Worm (Caenorhabditis elegans): ENCODE data around the gene sri-74.
"Not testable (repeated sequence)": the region's sequence is repeated elsewhere in the genome, so short reads cannot be mapped to it uniquely, and the experiment has no call there.

The sri-74 gene

DNA sequence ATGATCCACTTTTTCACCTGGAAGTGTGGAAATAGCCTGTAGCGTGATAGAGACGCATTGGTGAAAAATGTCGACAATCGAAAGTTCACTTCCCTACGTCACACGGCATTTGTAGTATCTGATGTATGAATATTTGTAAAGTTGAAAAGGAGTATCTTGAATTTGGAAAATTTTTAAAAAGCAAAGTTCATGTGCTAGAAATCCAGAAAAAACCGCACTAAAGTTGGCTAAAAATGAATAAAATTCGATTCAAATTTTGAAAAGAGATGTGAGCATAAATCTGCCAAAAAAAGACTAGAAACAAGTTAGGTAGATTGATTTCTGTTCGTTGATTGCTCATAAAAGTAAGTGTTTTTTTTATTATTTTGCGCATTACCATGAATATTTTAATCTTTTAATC is at the start of gene sri-74:
Gene sri-74, minus strand, starts transcription at position 101 of the 400 bp plus-strand sequence.
- TF ChIP-seq W03F9.2 (tag; optimal IDR thresholded peaks at IDR 0.05) (no peak), him-1 (tag; optimal IDR thresholded peaks at IDR 0.05) (no peak), dao-5 (tag; optimal IDR thresholded peaks at IDR 0.05) (no peak)

DNA sequence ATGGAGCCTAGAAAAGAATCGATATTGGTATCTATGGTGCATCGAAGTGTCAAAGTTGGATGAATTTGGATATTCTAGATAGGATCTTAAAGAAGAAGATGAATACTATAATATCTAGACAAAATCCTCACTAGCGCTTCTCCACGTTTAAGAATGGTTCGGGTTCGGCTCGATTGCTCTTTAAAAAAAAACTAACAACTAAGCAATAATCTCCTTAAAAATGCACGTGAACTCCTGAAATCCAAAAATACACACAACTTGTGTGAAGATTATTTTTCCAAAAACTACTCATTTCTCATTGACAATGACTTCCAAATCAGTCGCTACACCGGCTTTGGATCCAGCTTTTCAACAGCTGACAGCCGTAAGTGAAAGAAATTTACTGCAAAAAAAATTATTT is 48.2 kb upstream of the sri-74 start, which contains the start of gene D2062.1:
Gene D2062.1, plus strand, starts transcription at position 301 of the 400 bp plus-strand sequence.
- TF ChIP-seq dao-5 (tag; optimal IDR thresholded peaks at IDR 0.05) = no peak
- TF ChIP-seq him-1 (tag; optimal IDR thresholded peaks at IDR 0.05) = no peak
- no peak for TF ChIP-seq W03F9.2 (tag; optimal IDR thresholded peaks at IDR 0.05)

DNA sequence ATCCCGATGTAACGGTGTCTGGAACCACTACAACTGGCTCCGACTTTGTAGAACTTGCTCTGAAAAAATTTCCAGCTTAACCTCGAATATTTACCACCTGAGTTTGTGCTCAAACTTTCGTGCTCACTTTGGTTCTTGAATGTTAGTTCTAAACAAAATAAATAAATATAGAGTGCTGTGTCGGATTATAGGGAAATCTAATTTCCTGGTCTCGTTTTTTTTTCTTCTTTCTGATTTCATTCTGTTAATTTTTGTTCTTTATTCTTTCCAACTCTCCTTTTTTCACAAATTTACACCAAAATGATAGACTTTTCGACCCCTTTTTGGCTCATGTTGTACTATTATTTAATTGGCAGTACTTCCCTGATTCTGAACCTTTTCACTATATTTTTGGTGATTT is 46.3 kb upstream of the sri-74 start, which contains the start of gene sri-37:
Gene sri-37, plus strand, starts transcription at position 301 of the 400 bp plus-strand sequence.
- TF ChIP-seq dao-5 (tag; optimal IDR thresholded peaks at IDR 0.05) (no peak), him-1 (tag; optimal IDR thresholded peaks at IDR 0.05) (no peak), W03F9.2 (tag; optimal IDR thresholded peaks at IDR 0.05) (no peak)

DNA sequence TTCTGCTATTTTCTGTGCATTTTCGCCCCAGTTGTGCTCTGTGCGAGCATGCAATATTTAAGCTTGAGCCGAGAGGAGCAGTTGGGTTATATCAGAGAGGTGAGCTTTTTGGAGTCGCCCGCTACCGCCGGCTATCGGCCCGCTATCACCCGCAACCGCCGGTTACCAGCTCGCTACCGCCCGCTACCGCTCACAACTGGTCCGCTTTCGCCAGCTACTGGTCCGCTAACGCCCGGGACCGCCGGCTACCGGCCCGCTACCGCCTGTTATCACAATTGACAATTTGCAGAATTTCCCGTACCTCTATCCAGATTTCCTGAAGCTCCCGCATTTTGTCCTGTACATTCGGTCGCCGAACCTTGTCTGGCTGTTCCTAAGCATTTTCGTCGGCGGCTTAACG is 45.5 kb upstream of the sri-74 start:
- TF ChIP-seq W03F9.2 (tag; optimal IDR thresholded peaks at IDR 0.05) (no peak), dao-5 (tag; optimal IDR thresholded peaks at IDR 0.05) (no peak), him-1 (tag; optimal IDR thresholded peaks at IDR 0.05) (no peak)

DNA sequence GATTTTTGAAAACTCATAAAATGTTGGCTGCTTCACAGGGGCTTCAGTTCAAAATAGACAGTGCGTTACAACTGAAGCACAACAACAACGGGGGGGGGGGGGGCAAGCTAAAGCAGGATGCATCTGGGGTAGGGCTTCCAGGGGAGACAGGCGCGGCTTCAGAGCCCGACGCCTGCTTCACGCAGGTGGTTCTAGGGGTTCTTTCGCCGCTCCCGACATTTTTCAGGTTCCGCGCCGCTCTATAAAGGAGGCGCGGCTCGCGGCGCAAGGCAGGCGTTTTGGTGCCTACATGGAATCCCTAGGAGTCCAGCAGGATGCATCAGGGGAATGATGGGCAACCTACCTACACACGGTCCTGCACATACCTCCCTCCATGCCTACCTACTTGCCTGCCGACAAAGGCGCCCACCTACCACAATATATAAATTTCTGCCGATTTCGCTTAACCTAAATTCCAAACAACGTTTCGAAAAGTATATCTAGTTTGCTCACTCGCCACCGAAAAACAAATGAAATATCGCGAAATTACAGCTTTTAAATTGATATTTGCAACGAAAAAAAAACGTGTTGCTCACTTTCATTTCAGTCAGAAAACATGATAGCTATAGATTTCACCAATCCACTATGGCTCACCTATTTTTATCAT is 44.3 kb upstream of the sri-74 start, which contains the start of gene sri-71:
Gene sri-71, plus strand, starts transcription at position 596 of the 646 bp plus-strand sequence.
- no peak for TF ChIP-seq him-1 (tag; optimal IDR thresholded peaks at IDR 0.05)
- no peak for TF ChIP-seq dao-5 (tag; optimal IDR thresholded peaks at IDR 0.05)
- no peak for TF ChIP-seq W03F9.2 (tag; optimal IDR thresholded peaks at IDR 0.05)

DNA sequence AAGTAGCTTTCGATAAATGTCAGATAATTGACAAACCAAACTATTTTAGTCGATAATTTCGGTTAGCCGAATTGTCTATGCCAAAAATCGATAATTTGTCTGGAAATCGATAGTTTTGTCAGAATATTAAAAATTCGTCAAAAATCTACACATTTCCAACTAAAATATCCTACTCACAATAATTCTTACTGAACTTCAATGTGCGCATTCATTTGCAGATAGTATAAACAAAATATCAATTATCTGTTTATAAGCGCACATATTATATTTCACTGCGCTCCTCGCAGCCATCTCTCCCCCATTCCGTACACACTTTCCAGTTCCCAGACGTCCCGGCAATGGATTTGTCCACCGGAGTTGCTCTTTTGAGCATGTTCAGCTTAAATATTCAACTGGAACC is 41.8 kb upstream of the sri-74 start, which contains the start of gene lgc-28:
Gene lgc-28, plus strand, starts transcription at position 301 of the 400 bp plus-strand sequence.
- TF ChIP-seq W03F9.2 (tag; optimal IDR thresholded peaks at IDR 0.05) = no peak

DNA sequence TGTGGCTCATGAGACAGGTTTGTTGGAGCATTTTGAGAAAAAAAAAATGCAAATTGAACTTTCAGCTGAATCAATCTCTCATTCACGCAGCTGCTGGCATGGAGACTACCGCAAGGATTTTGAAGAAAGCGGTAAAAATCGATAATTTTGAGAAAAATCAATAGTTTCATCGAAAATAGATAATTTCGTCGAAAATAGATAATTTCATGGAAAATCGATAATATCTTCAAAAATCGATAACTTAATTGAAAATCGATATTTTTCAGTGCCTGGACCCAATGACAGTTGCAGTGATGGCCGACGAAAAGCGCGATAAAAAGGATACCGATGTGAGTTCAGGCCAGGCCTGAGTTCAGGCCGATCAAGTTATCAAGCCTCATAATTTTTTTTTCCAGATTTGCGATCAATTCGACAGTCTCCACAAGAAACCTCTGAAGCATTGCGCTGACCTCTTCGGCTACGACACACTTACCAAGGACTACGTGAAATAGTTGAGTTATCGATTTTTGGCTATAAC is 40.0 kb upstream of the sri-74 start, which contains the start of gene D2062.4:
Gene D2062.4, plus strand, starts transcription at position 467 of the 517 bp plus-strand sequence.
- TF ChIP-seq him-1, dao-5, W03F9.2 (tag; optimal IDR thresholded peaks at IDR 0.05): not testable (repeated sequence)

DNA sequence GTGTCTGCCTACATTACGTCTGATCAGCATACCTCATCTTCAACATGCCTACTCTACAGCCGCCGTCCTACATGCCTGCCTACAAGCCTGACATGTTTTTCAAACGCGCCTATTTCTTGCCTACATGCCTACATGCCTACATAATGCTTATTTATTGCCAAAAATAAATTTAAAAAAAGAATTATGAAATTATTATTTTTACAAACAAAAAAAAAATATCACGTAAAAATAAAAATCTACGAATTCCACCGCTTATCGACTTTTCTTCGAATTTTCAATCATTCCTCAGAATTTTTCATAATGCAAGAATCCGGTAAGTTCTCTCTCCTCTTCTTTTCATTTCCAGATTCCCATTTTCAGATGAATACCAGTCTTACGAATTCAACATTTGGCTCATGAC is 39.5 kb upstream of the sri-74 start, which contains the start of gene D2062.5:
Gene D2062.5, plus strand, starts transcription at position 301 of the 400 bp plus-strand sequence.
- TF ChIP-seq dao-5 (tag; optimal IDR thresholded peaks at IDR 0.05) (no peak), W03F9.2 (tag; optimal IDR thresholded peaks at IDR 0.05) (no peak), him-1 (tag; optimal IDR thresholded peaks at IDR 0.05) (no peak)

DNA sequence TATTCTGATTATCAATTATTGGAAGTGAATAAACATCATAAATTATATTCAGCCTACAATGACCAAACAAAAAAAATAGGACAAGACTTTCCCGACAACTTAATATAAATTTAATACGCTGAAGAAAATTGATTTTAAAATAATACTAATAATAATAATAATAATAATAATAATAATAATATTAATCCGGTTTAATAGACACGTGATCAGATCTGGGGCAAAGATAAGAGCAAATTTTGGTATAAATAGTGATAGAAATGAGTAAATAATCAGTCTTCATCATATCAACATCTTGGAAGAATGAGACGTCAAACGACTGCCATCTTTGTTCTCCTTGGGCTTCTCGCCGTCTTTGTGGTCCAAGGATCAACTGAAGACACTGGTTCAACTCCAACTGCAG is 36.2 kb upstream of the sri-74 start, which contains the start of gene msrp-6:
Gene msrp-6, plus strand, starts transcription at position 301 of the 400 bp plus-strand sequence.
- TF ChIP-seq W03F9.2, him-1, dao-5 (tag; optimal IDR thresholded peaks at IDR 0.05): not testable (repeated sequence)

DNA sequence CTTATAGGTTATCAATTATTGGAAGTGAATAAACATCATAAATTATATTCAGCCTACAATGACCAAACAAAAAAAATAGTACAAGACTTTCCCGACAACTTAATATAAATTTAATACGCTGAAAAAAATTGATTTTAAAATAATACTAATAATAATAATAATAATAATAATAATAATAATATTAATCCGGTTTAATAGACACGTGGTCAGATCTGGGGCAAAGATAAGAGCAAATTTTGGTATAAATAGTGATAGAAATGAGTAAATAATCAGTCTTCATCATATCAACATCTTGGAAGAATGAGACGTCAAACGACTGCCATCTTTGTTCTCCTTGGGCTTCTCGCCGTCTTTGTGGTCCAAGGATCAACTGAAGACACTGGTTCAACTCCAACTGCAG is 33.7 kb upstream of the sri-74 start, which contains the start of gene msrp-5:
Gene msrp-5, plus strand, starts transcription at position 301 of the 400 bp plus-strand sequence.
- not testable (repeated sequence) for TF ChIP-seq W03F9.2, him-1, dao-5 (tag; optimal IDR thresholded peaks at IDR 0.05)

DNA sequence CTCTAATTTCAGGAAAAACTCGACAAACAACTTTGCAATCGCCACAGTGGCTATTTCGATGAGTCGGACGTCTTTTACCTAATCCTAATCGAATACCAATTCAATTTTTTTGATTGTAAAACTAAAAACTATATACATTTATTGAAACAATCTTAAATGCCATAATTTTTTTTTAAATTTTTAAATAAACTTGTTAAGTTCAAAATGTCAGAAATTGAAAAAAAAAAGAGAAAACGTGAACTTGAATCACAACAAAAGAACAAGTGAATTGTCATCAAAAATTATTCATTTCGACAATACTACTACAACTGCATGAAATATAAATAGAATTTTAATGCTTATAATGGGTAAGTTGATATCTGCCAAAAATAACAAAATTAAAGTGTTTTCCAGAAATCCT is 29.3 kb upstream of the sri-74 start, which contains the start of gene D2062.13:
Gene D2062.13, plus strand, starts transcription at position 301 of the 400 bp plus-strand sequence.
- TF ChIP-seq W03F9.2, him-1, dao-5 (tag; optimal IDR thresholded peaks at IDR 0.05): not testable (repeated sequence)

DNA sequence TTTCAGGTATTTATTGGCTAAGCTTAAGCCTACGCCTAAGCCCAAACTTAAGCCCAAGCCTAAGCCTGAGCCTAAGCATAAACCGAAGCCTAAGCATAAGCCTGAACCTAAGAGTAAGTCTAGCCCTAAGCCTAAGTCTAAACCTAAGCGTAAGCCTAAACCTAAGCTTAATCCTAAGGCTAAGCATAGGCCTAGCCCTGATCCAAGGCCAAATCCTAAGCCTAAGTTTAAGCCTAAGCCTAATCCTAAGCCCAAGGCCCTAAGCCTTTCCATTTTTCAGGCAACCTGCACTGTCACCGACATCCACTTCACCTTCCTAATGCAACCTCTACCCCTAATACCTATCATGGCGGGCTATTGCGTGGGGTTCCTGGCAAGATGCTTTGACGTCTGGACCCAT is 28.1 kb upstream of the sri-74 start:
- TF ChIP-seq dao-5 (tag; optimal IDR thresholded peaks at IDR 0.05) (no peak), him-1 (tag; optimal IDR thresholded peaks at IDR 0.05) (no peak), W03F9.2 (tag; optimal IDR thresholded peaks at IDR 0.05) (no peak)

DNA sequence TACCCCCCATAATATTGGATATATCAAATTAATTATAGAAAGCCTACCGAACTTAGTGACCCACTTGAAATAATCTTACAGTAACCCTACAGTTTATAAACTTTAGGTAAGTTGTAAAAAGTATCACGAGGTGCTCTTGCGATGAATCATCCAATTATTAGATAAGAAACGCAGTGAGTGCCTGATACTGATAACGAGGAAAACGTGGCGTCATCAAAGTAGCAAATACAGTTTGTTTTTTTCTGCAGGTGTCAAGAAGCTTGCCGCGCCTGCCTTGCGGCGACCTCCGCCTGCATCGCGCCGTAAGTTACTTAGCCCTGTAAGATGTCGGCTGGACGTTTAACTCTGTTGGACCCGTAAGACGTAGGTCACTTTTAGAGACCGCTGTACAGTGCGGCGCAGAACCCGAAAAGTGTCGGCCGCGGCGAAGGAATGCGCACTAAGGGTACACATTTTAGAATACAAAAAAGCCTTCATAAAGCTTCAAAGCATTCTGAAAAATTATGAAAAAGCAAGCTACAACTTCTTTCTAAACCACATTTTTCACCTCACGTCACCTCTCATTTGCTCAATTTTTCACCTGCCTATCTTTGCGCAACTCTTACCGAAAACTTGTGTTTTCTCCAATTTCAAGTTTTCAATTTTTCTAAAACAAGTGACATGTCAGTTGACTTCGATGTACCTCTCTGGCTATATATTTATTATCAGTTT is 27.4 kb upstream of the sri-74 start, which contains the start of gene sri-38:
Gene sri-38, plus strand, starts transcription at position 661 of the 711 bp plus-strand sequence.
- TF ChIP-seq dao-5 (tag; optimal IDR thresholded peaks at IDR 0.05) (no peak), him-1 (tag; optimal IDR thresholded peaks at IDR 0.05) (no peak), W03F9.2 (tag; optimal IDR thresholded peaks at IDR 0.05) (no peak)
